Fruit fly (Drosophila melanogaster) ovary, adult (tissue): ENCODE results near the gene Ppm1.

Experiments
- CG17801 ChIP-seq: fragments of 200-800 bp; optimal IDR thresholded peaks from 2 replicates; lab custom pipeline; 2019; ENCODE audit warnings: missing biosample characterization, mild to moderate bottlenecking, missing genetic modification characterization, moderate library complexity; ENCODE audit not compliant: partially characterized antibody

Gene Ppm1

dm6 chr3L:621097-621967, 40.2 kb downstream of the Ppm1 start:
- no peak for TF ChIP-seq CG17801

- no peak for TF ChIP-seq CG17801
Measured at dm6 chr3L:622357-622834, 41.3 kb downstream of the Ppm1 start.

- TF ChIP-seq CG17801, result no peak
Measured at dm6 chr3L:623556-623955, 42.4 kb downstream of the Ppm1 start.

dm6 chr3L:624203-624914, 43.2 kb downstream of the Ppm1 start:
- TF ChIP-seq CG17801, result no peak

DNA sequence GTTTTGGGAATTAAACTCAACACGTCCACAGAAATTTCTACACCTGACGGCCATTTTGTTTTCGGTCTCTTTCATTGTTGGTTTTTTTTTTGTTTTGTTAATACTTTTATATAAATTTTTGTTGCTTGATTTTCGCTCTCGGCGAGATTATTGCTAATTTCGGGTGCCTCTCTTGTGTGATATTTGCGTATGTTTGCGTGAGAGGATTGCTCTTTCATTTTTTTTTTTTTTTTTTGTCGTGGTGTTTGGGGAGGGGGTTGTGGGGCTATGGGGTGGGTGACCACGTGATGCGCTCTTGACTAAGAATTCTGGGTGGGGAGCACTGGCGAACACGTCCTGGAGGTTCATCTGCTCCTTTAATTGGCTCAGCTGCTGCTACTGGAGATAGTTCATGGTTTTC, 44.8 kb downstream of the Ppm1 start:
- no peak for TF ChIP-seq CG17801

DNA sequence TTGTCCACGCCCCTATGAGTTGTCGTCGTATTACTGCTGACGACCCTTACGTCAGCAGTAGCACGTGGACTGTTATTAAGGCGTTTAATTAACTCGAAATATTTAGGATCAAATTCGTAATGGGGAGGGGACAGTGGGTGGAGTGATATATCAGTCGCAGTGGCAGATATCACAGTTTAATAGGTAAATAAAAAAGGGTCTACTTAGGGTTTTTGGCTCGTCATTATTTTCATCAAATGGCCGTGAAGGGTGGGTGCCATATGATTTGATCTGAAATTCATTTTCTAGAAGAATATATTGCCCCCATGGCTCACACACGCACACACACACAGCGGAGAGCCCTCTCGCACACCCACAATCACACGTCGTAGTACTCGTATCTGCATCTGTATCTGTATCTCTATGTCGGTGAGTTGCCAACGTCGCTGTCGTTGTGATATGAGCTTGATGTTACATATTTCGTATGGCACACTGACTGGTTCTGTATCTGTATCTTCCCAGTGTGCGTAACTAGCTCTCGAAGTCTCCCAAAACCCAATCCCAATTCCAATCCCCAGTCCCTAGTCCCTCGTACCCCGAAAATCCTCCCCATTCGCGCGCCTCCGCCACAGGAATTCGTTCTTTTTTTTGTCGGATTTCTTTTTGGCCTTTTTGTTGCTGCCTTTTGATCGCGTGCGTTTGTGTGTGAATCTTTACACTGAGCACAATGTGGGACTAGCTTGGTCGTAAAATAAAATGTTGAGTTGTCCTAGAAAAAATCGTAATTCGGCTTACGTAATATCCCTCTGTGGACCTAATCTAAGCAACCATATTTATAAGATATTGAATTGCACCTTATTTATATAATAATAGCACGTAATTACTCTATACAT, 45.6 kb downstream of the Ppm1 start:
- no peak for TF ChIP-seq CG17801

dm6 chr3L:627370-627769, 46.2 kb downstream of the Ppm1 start:
- TF ChIP-seq CG17801, result no peak

DNA sequence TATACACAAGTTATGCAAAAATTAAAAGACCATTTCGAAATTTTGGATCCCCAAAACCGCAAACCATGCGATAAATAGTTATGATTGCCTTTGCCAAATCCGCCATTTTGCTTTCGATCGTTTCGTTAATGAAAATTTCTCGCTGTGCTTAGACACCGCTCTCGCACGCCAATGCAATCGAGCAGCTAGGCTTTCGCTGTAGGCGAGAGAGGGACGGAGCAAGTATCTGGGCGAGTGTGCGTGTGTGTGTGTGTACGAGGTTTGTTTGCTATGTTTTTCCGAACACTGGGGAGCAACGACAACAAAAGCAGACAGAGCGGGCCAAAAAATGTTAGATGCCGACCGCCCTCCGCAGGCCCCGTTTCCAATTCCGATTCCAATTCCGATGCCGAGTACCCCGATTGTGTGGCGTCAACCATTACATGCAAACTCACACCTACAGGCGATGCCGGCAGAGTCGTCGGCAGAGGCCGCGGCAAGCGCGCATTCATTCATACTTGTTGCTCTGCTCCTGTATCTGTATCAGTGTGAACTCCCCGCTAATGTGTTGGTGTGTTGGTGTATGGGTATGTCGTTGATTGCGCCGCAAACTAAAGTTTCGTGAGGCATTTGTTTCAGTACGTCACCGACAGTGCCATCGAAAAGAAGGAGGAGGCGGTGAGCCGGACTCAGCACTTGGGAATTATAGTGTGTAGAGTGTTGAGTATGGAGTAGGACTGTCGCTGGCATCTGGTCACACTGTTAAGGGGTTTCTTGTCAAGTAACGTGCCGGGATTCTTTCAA, 46.9 kb downstream of the Ppm1 start:
- TF ChIP-seq CG17801, result peak; percentile 7

- no peak for TF ChIP-seq CG17801
Measured at dm6 chr3L:628654-629285, 47.6 kb downstream of the Ppm1 start.

DNA sequence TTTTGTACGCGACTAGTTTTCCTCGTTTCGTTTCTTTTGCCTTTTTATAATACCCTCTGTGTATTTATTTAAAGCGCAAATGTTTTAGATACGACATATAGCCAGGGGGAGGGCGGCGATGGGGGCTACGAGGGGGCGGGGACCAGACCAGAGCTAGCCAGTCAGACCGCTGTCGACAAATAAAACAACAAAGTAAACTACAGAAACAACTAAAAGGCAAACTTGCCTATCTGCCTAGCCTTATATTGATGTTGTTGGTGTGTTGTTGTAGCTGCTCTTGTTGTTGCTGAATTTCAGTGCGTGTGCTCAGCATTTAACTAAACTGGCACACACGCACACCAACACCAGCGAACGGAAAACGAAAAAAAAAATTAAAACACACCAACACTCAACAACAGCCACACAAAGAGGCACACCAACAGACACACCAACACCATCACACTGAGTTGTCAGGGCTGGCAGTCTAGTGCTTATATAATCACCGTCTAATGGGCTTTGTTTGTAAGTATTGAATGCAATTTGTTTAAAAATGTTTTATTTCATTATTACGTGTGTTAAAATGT, 48.3 kb downstream of the Ppm1 start:
- TF ChIP-seq CG17801, result no peak

DNA sequence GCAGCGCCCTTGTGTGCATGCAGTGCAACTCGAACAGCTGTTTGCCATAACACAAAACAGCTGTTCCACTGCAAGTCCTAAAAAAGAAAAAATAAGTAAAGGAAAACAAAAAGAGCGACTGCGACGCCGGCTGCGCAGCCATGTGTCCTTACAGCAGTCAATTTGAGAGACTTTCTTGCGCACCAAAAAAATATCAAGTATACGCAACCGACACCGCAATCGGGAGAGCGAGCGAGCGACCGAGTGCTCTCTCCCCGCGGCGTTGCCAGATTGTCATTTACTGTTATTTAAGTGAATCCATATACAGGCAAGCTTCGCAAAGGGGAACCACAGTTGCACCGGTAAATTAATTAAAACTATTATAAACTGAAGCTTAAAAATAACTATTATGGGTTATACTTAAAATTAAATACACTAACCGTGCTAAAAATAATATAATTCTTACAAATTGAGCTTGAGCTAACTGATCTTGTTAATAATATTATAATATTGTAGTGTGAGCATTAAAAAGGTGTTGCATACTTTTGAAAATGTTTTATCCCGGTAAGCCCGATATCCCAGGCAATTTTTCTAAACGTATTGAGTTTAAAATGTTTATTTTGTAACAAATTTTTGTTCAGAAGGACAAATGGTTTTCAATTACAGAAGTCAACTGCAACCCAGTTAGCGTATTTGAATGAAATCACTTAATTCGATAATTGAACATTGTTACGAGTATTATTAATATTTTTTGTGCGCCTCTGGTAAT, 49.0 kb downstream of the Ppm1 start:
- no peak for TF ChIP-seq CG17801

dm6 chr3L:630666-631065, 49.5 kb downstream of the Ppm1 start:
- TF ChIP-seq CG17801, result no peak

DNA sequence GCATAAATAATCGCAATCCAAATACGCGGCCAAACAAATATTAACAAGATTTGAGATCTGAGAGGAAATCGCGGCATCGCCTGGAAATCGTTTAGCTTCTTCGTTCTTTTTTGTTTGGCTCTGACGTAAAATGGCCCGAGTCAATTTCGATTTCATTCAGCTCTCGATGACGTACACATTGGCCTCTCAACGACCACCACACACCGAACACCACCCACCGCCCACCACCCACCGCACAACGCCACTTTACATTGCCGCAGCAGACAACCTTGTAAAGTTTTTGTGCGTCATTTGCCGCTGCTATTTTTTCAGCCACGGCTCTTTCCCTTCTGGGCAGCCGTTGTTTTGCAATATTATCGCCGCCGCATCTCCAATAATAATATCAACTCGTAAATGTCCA, 50.9 kb downstream of the Ppm1 start:
- TF ChIP-seq CG17801, result no peak
